Fruit fly (Drosophila melanogaster) whole organism, embryonic: ENCODE data around the gene ProRS-m.

ENCODE experiments used
- CG7928 ChIP-seq: fragments of 200-800 bp; sonication (Bioruptor generic); optimal IDR thresholded peaks from 2 replicates; lab custom pipeline; 2017; ENCODE audit warnings: missing biosample characterization, mild to moderate bottlenecking, missing genetic modification characterization
- kni ChIP-seq: fragments of 200-800 bp; sonication (Bioruptor generic); optimal IDR thresholded peaks from 3 replicates; lab custom pipeline; 2017; ENCODE audit warnings: mild to moderate bottlenecking, missing biosample characterization, missing genetic modification reagents, missing genetic modification characterization
- sd ChIP-seq: fragments of 200-800 bp; sonication (Bioruptor generic); optimal IDR thresholded peaks from 3 replicates; lab custom pipeline; 2018; ENCODE audit warnings: missing biosample characterization, mild to moderate bottlenecking, missing genetic modification characterization, moderate library complexity
- z ChIP-seq: fragments of 200-800 bp; sonication (Bioruptor generic); IDR thresholded peaks from 3 replicates; pipeline ENCODE4 v1.3.6; 2022; ENCODE audit warnings: missing biosample characterization, missing genetic modification characterization

DNA sequence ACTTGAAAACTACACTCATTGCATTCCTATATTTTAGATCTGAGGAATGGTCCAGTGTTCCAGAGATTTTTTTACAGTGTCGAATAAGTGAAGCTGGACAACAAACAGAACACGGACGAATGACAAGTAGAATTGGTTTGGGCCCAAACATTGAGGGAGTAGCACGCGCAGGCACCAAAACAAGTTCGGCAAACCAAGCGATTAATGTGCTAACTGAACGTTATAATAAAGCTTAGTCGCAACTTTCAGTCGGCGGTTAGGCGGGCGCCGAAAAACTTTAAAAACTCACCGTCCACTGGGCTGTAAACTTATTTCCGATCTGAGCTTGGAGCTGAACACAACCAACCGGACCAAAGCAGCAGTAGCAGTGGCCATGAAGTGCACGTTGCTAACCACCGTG lies 6.6 kb downstream of the ProRS-m start, which contains the start of gene CG1143:
- TF ChIP-seq z (GFP tag; lab: Robert Waterston, UW) (no peak), sd (tag; lab: Kevin White, UChicago) (no peak), kni (no peak), CG7928 (GFP tag; lab: Kevin White, UChicago) (no peak)
